Fruit fly (Drosophila melanogaster) whole organism, embryonic: ENCODE data around the gene Dok.

Experiments used
- Aef1 ChIP-seq: fragments of 200-800 bp; sonication (Bioruptor generic); IDR thresholded peaks from 3 replicates; pipeline ENCODE4 v1.3.6; 2022; ENCODE audit warnings: missing biosample characterization, missing genetic modification characterization
- CG18011 ChIP-seq: fragments of 200-800 bp; sonication (Bioruptor generic); optimal IDR thresholded peaks from 2 replicates; lab custom pipeline; 2017; ENCODE audit warnings: missing biosample characterization, missing genetic modification characterization, mild to moderate bottlenecking, moderate library complexity, missing genotype
- CG4404 ChIP-seq: fragments of 200-800 bp; sonication (Bioruptor generic); IDR thresholded peaks from 2 replicates; pipeline ENCODE4 v1.3.6; 2022; ENCODE audit warnings: missing biosample characterization, missing genetic modification characterization
- Dll ChIP-seq: fragments of 200-800 bp; sonication (Bioruptor generic); IDR thresholded peaks from 4 replicates; pipeline ENCODE4 v1.3.6; 2022; ENCODE audit warnings: missing biosample characterization, missing genetic modification characterization; ENCODE audit not compliant: partially characterized antibody
- NK7.1 ChIP-seq: fragments of 200-800 bp; sonication (Bioruptor generic); optimal IDR thresholded peaks from 3 replicates; lab custom pipeline; 2016; ENCODE audit warnings: missing biosample characterization, missing genetic modification characterization
- ac ChIP-seq: fragments of 200-800 bp; sonication (Bioruptor generic); optimal IDR thresholded peaks from 3 replicates; lab custom pipeline; 2017; ENCODE audit warnings: missing biosample characterization, mild to moderate bottlenecking, missing genetic modification characterization
- gro ChIP-seq: fragments of 200-800 bp; sonication (Bioruptor generic); optimal IDR thresholded peaks from 2 replicates; lab custom pipeline; 2016; ENCODE audit warnings: missing biosample characterization, missing genetic modification characterization
- lola ChIP-seq, 3 experiments: fragments of >200 bp in 2 of 3; fragments of 200-800 bp in 1 of 3; sonication (Bioruptor generic) in 1 of 3; optimal IDR thresholded peaks; 2 replicates each; lab custom pipeline; 2017 to 2019; ENCODE audit warnings: missing biosample characterization in 3 of 3, missing genetic modification characterization in 3 of 3, mild to moderate bottlenecking in 1 of 3, moderate library complexity in 1 of 3
- otp ChIP-seq: fragments of 200-800 bp; sonication (Bioruptor generic); IDR thresholded peaks from 3 replicates; pipeline ENCODE4, ENCODE4 v1.3.6; 2022; ENCODE audit warnings: missing biosample characterization, missing genetic modification characterization

dm6 chrX:7290811-7291515, 33.1 kb upstream of the Dok start, which contains the start of gene unc-119:
- no peak for TF ChIP-seq CG18011 (GFP tag; lab: Kevin White, UChicago)
- TF ChIP-seq otp: no peak
- peak; percentile 76 for TF ChIP-seq Dll (GFP tag; lab: Robert Waterston, UW)
- no peak for TF ChIP-seq Aef1 (GFP tag; lab: Robert Waterston, UW)
- no peak for TF ChIP-seq ac (GFP tag; lab: Kevin White, UChicago)
- peak; percentile 22 for TF ChIP-seq gro (GFP tag; lab: Kevin White, UChicago)
- no peak for TF ChIP-seq NK7.1 (GFP tag; lab: Kevin White, UChicago)
- TF ChIP-seq lola (GFP tag; optimal IDR thresholded peaks at IDR 0.05; lab: Kevin White, UChicago): no peak
- no peak for TF ChIP-seq CG4404 (GFP tag; lab: Robert Waterston, UW)
